Fruit fly (Drosophila melanogaster) whole organism, embryonic: ENCODE data around the gene CG7227.
A peak's percentile ranks its signal among the peaks of the same experiment; 100 is the strongest.

ENCODE experiments used
- Blimp-1 ChIP-seq: fragments of 200-800 bp; sonication (Bioruptor generic); optimal IDR thresholded peaks from 3 replicates; lab custom pipeline; 2018; ENCODE audit warnings: missing biosample characterization, missing genetic modification characterization, mild to moderate bottlenecking, moderate library complexity, missing genetic modification reagents
- BtbVII ChIP-seq: fragments of 200-800 bp; sonication (Bioruptor generic); optimal IDR thresholded peaks from 3 replicates; lab custom pipeline; 2017; ENCODE audit warnings: missing biosample characterization, mild to moderate bottlenecking, missing genetic modification characterization
- CG11398 ChIP-seq: fragments of 200-800 bp; sonication (Bioruptor generic); optimal IDR thresholded peaks from 2 replicates; lab custom pipeline; 2016; ENCODE audit warnings: missing biosample characterization, missing genetic modification characterization
- CG11456 ChIP-seq: fragments of 200-800 bp; sonication (Bioruptor generic); IDR thresholded peaks from 3 replicates; pipeline ENCODE4 v1.3.6; 2022; ENCODE audit warnings: missing biosample characterization, missing genetic modification characterization
- CG11696 ChIP-seq: fragments of 200-800 bp; sonication (Bioruptor generic); IDR thresholded peaks from 2 replicates; pipeline ENCODE4 v1.3.6; 2022; ENCODE audit warnings: missing biosample characterization, missing genetic modification characterization
- CG12104 ChIP-seq: fragments of 200-800 bp; sonication (Bioruptor generic); optimal IDR thresholded peaks from 3 replicates; lab custom pipeline; 2016; ENCODE audit warnings: missing biosample characterization, missing genetic modification characterization
- CG12769 ChIP-seq: fragments of 200-800 bp; sonication (Bioruptor generic); optimal IDR thresholded peaks from 2 replicates; lab custom pipeline; 2019; ENCODE audit warnings: missing biosample characterization, mild to moderate bottlenecking, missing genetic modification characterization, moderate library complexity
- CG13296 ChIP-seq: fragments of 200-800 bp; sonication (Bioruptor generic); optimal IDR thresholded peaks from 3 replicates; lab custom pipeline; 2018; ENCODE audit warnings: missing biosample characterization, mild to moderate bottlenecking, missing genetic modification characterization
- CG13424 ChIP-seq: fragments of 200-800 bp; sonication (Bioruptor generic); optimal IDR thresholded peaks from 2 replicates; lab custom pipeline; 2019; ENCODE audit warnings: missing biosample characterization, mild to moderate bottlenecking, missing genetic modification characterization, moderate library complexity
- CG14441 ChIP-seq: fragments of 200-800 bp; sonication (Bioruptor generic); IDR thresholded peaks from 2 replicates; pipeline ENCODE4 v1.3.6; 2022; ENCODE audit warnings: missing biosample characterization, missing genetic modification characterization
- CG17328 ChIP-seq: fragments of 200-800 bp; sonication (Bioruptor generic); IDR thresholded peaks from 2 replicates; pipeline ENCODE4 v1.3.6; 2022; ENCODE audit warnings: missing biosample characterization, missing genetic modification characterization
- CG18599 ChIP-seq: fragments of 200-800 bp; sonication (Bioruptor generic); optimal IDR thresholded peaks from 3 replicates; lab custom pipeline; 2017; ENCODE audit warnings: missing biosample characterization, missing genetic modification characterization, mild to moderate bottlenecking, moderate library complexity, missing genetic modification reagents
- CG2116 ChIP-seq: fragments of 200-800 bp; sonication (Bioruptor generic); optimal IDR thresholded peaks from 3 replicates; lab custom pipeline; 2018; ENCODE audit warnings: missing biosample characterization, mild to moderate bottlenecking, missing genetic modification characterization
- CG4854 ChIP-seq: fragments of 200-800 bp; sonication (Bioruptor generic); optimal IDR thresholded peaks from 2 replicates; lab custom pipeline; 2016; ENCODE audit warnings: missing biosample characterization, missing genetic modification characterization, inconsistent platforms
- CG8765 ChIP-seq: fragments of 200-800 bp; sonication (Bioruptor generic); IDR thresholded peaks from 2 replicates; pipeline ENCODE4 v1.3.6; 2022; ENCODE audit warnings: missing biosample characterization, missing genetic modification characterization
- CG9437 ChIP-seq: fragments of 200-800 bp; sonication (Bioruptor generic); optimal IDR thresholded peaks from 2 replicates; lab custom pipeline; 2018; ENCODE audit warnings: missing biosample characterization, mild to moderate bottlenecking, missing genetic modification characterization
- D19A ChIP-seq: fragments of 200-800 bp; optimal IDR thresholded peaks from 3 replicates; lab custom pipeline; 2019; ENCODE audit warnings: missing biosample characterization, mild to moderate bottlenecking, missing genetic modification characterization, moderate library complexity
- D19B ChIP-seq: fragments of 200-800 bp; sonication (Bioruptor generic); optimal IDR thresholded peaks from 2 replicates; lab custom pipeline; 2017; ENCODE audit warnings: missing biosample characterization, mild to moderate bottlenecking, missing genetic modification characterization
- Dek ChIP-seq: fragments of 200-800 bp; sonication (Bioruptor generic); optimal IDR thresholded peaks from 3 replicates; lab custom pipeline; 2019; ENCODE audit warnings: missing biosample characterization, mild to moderate bottlenecking, missing genetic modification characterization, moderate library complexity
- Fer2 ChIP-seq: fragments of 200-800 bp; sonication (Bioruptor generic); optimal IDR thresholded peaks from 2 replicates; lab custom pipeline; 2018; ENCODE audit warnings: missing biosample characterization, mild to moderate bottlenecking, missing genetic modification characterization, moderate library complexity
- Fer3 ChIP-seq: fragments of 200-800 bp; sonication (Bioruptor generic); optimal IDR thresholded peaks from 2 replicates; lab custom pipeline; 2018; ENCODE audit warnings: missing biosample characterization, mild to moderate bottlenecking, missing genetic modification characterization, moderate library complexity
- GATAe ChIP-seq: fragments of 200-800 bp; sonication (Bioruptor generic); conservative IDR thresholded peaks from 2 replicates; pipeline ENCODE4 v1.3.6; 2022; ENCODE audit warnings: missing biosample characterization, missing genetic modification characterization
- Gsc ChIP-seq: fragments of 200-800 bp; sonication (Bioruptor generic); IDR thresholded peaks from 2 replicates; pipeline ENCODE4 v1.3.6; 2022; ENCODE audit warnings: missing biosample characterization, missing genetic modification characterization
- MBD-R2 ChIP-seq: fragments of 200-800 bp; sonication (Bioruptor generic); IDR thresholded peaks from 2 replicates; pipeline ENCODE4 v1.3.6; 2022; ENCODE audit warnings: missing biosample characterization, missing genetic modification characterization
- Med ChIP-seq: fragments of 200-800 bp; sonication (Bioruptor generic); peaks from one replicate; lab custom pipeline; 2016; ENCODE audit warnings: missing biosample characterization, missing genetic modification characterization, mild to moderate bottlenecking, inconsistent platforms, moderate library complexity
- NFAT ChIP-seq: fragments of 200-800 bp; sonication (Bioruptor generic); IDR thresholded peaks from 2 replicates; pipeline ENCODE4 v1.3.6; 2022; ENCODE audit warnings: missing biosample characterization, missing genetic modification characterization
- Neu2 ChIP-seq: fragments of 200-800 bp; sonication (Bioruptor generic); optimal IDR thresholded peaks from 3 replicates; lab custom pipeline; 2016; ENCODE audit warnings: missing biosample characterization, missing genetic modification characterization, borderline replicate concordance
- NfI ChIP-seq: fragments of 200-800 bp; sonication (Bioruptor generic); optimal IDR thresholded peaks from 3 replicates; lab custom pipeline; 2018; ENCODE audit warnings: missing biosample characterization, mild to moderate bottlenecking, missing genetic modification characterization, moderate library complexity
- Sin3A ChIP-seq: fragments of >200 bp; optimal IDR thresholded peaks from 2 replicates; lab custom pipeline; 2018
- Sry-β ChIP-seq: fragments of 200-800 bp; sonication (Bioruptor generic); optimal IDR thresholded peaks from 2 replicates; lab custom pipeline; 2018; ENCODE audit warnings: missing biosample characterization, mild to moderate bottlenecking, missing genetic modification characterization, moderate library complexity
- Taf1 ChIP-seq: fragments of 200-800 bp; sonication (Bioruptor generic); IDR thresholded peaks from 2 replicates; pipeline ENCODE4 v1.3.6; 2022; ENCODE audit warnings: missing biosample characterization, missing genetic modification characterization
- dm ChIP-seq: fragments of 200-800 bp; sonication (Bioruptor generic); optimal IDR thresholded peaks from 3 replicates; lab custom pipeline; 2016; ENCODE audit warnings: missing biosample characterization, missing genetic modification characterization
- dpn ChIP-seq, 2 experiments: fragments of 200-800 bp; sonication (Bioruptor generic); optimal IDR thresholded peaks; 3 replicates each; lab custom pipeline; 2016; ENCODE audit warnings: missing biosample characterization in 2 of 2, missing genetic modification characterization in 2 of 2
- eyg ChIP-seq: fragments of 200-800 bp; sonication (Bioruptor generic); optimal IDR thresholded peaks from 3 replicates; lab custom pipeline; 2016; ENCODE audit warnings: missing biosample characterization, missing genetic modification characterization
- fd96Cb ChIP-seq: fragments of 200-800 bp; sonication (Bioruptor generic); optimal IDR thresholded peaks from 2 replicates; lab custom pipeline; 2018; ENCODE audit warnings: missing biosample characterization, mild to moderate bottlenecking, missing genetic modification characterization, moderate library complexity
- ftz-f1 ChIP-seq: fragments of 200-800 bp; sonication (Bioruptor generic); optimal IDR thresholded peaks from 2 replicates; lab custom pipeline; 2016; ENCODE audit warnings: missing biosample characterization, missing genetic modification characterization
- gfzf ChIP-seq: fragments of 200-800 bp; sonication (Bioruptor generic); optimal IDR thresholded peaks from 2 replicates; lab custom pipeline; 2016; ENCODE audit warnings: missing biosample characterization, mild to moderate bottlenecking, missing genetic modification characterization, moderate library complexity
- gsb-n ChIP-seq: fragments of 200-800 bp; sonication (Bioruptor generic); optimal IDR thresholded peaks from 3 replicates; lab custom pipeline; 2018; ENCODE audit warnings: missing biosample characterization, mild to moderate bottlenecking, missing genetic modification characterization
- ham ChIP-seq: fragments of 200-800 bp; sonication (Bioruptor generic); IDR thresholded peaks from 2 replicates; pipeline ENCODE4 v1.3.6; 2022; ENCODE audit warnings: missing biosample characterization, missing genetic modification characterization
- ind ChIP-seq: fragments of 200-800 bp; sonication (Bioruptor generic); optimal IDR thresholded peaks from 3 replicates; lab custom pipeline; 2016; ENCODE audit warnings: missing biosample characterization, missing genetic modification characterization
- inv ChIP-seq: fragments of 200-800 bp; sonication (Bioruptor generic); IDR thresholded peaks from 2 replicates; pipeline ENCODE4 v1.3.6; 2022; ENCODE audit warnings: missing biosample characterization, missing genetic modification characterization; ENCODE audit not compliant: partially characterized antibody
- ken ChIP-seq: fragments of 200-800 bp; sonication (Bioruptor generic); IDR thresholded peaks from 3 replicates; pipeline ENCODE4 v1.3.6; 2022; ENCODE audit warnings: missing biosample characterization, missing genetic modification characterization
- peb ChIP-seq: fragments of 200-800 bp; sonication (Bioruptor generic); IDR thresholded peaks from 2 replicates; pipeline ENCODE4 v1.3.6; 2022; ENCODE audit warnings: missing biosample characterization, missing genetic modification characterization
- pnt ChIP-seq: fragments of 200-800 bp; sonication (Bioruptor generic); optimal IDR thresholded peaks from 3 replicates; lab custom pipeline; 2016; ENCODE audit warnings: missing biosample characterization, missing genetic modification characterization
- slbo ChIP-seq: fragments of 200-800 bp; sonication (Bioruptor generic); IDR thresholded peaks from 2 replicates; pipeline ENCODE4 v1.3.6; 2022; ENCODE audit warnings: missing biosample characterization, missing genetic modification characterization
- sob ChIP-seq: fragments of 200-800 bp; sonication (Bioruptor generic); IDR thresholded peaks from 2 replicates; pipeline ENCODE4 v1.3.6; 2022; ENCODE audit warnings: missing biosample characterization, missing genetic modification characterization
- tio ChIP-seq: fragments of 200-800 bp; sonication (Bioruptor generic); optimal IDR thresholded peaks from 2 replicates; lab custom pipeline; 2017; ENCODE audit warnings: missing biosample characterization, missing genetic modification characterization, inconsistent platforms
- usp ChIP-seq: fragments of >200 bp; optimal IDR thresholded peaks from 2 replicates; lab custom pipeline; 2017; ENCODE audit warnings: missing biosample characterization, missing genetic modification characterization
- yki ChIP-seq: fragments of >200 bp; optimal IDR thresholded peaks from 3 replicates; lab custom pipeline; 2018
- z ChIP-seq: fragments of 200-800 bp; sonication (Bioruptor generic); IDR thresholded peaks from 3 replicates; pipeline ENCODE4 v1.3.6; 2022; ENCODE audit warnings: missing biosample characterization, missing genetic modification characterization

CG7227 gene

dm6 chr2L:8010602-8011455 is 12.9 kb upstream of the CG7227 start, which contains the start of the genes Glyat and Tg (continued):
- TF ChIP-seq BtbVII = peak; percentile 33
- TF ChIP-seq inv = peak; percentile 37
- peak; percentile 51 for TF ChIP-seq slbo
- TF ChIP-seq ind (GFP tag; lab: Kevin White, UChicago) = no peak
- peak; percentile 19 for TF ChIP-seq Fer2 (tag; lab: Kevin White, UChicago)
- TF ChIP-seq usp (GFP tag; lab: Kevin White, UChicago) = no peak
- TF ChIP-seq CG17328 (GFP tag; lab: Robert Waterston, UW) = 0 out of 2 replicates have a peak, but pooled peaks have one; percentile 46
- no peak for TF ChIP-seq Taf1 (GFP tag; lab: Robert Waterston, UW)
- TF ChIP-seq CG12769 = peak; percentile 12
- peak; percentile 34 for TF ChIP-seq CG13296 (GFP tag; lab: Kevin White, UChicago)
- TF ChIP-seq GATAe = no peak
- no peak for TF ChIP-seq eyg
- no peak for TF ChIP-seq Gsc (GFP tag; lab: Robert Waterston, UW)
- peak; percentile 84 for TF ChIP-seq Med (GFP tag; lab: Kevin White, UChicago)
- TF ChIP-seq Blimp-1 (GFP tag; lab: Kevin White, UChicago) = peak; percentile 1
- TF ChIP-seq peb (GFP tag; lab: Robert Waterston, UW) = no peak
- TF ChIP-seq NFAT (GFP tag; lab: Robert Waterston, UW) = peak; percentile 61
- no peak for TF ChIP-seq dpn (GFP tag; optimal IDR thresholded peaks at IDR 0.05; lab: Kevin White, UChicago)
- TF ChIP-seq gfzf = peak; percentile 54
- TF ChIP-seq CG11696 (GFP tag; lab: Robert Waterston, UW) = no peak
- peak; percentile 1 for TF ChIP-seq gsb-n (tag; lab: Kevin White, UChicago)
- peak; percentile 39 for TF ChIP-seq CG12104 (GFP tag; lab: Kevin White, UChicago)
- TF ChIP-seq tio = no peak
- no peak for TF ChIP-seq D19B (GFP tag; lab: Kevin White, UChicago)
- peak; percentile 1 for TF ChIP-seq D19A
- TF ChIP-seq CG2116 = peak; percentile 78
- TF ChIP-seq CG18599 = peak; percentile 42
- no peak for TF ChIP-seq dm (GFP tag; lab: Kevin White, UChicago)
- TF ChIP-seq pnt (GFP tag; lab: Kevin White, UChicago) = no peak
- TF ChIP-seq CG14441 (GFP tag; lab: Robert Waterston, UW) = peak; percentile 19; the same call in 1 of the 2 replicates
- TF ChIP-seq CG13424 = peak; percentile 19
- 0 out of 2 replicates have a peak, but pooled peaks have one; percentile 6 for TF ChIP-seq MBD-R2 (GFP tag; lab: Robert Waterston, UW)
- peak; percentile 45 for TF ChIP-seq Dek
- TF ChIP-seq ken (GFP tag; lab: Robert Waterston, UW) = 0 out of 3 replicates have a peak, but pooled peaks have one; percentile 42
- TF ChIP-seq CG8765 = no peak
- no peak for TF ChIP-seq Neu2
- TF ChIP-seq z (GFP tag; lab: Robert Waterston, UW) = no peak
- TF ChIP-seq CG11398 (GFP tag; lab: Kevin White, UChicago) = no peak
- peak; percentile 13 for TF ChIP-seq NfI (GFP tag; lab: Kevin White, UChicago)
- TF ChIP-seq Fer3 = peak; percentile 31
- TF ChIP-seq Sin3A (lab: Kevin White, UChicago) = no peak
- TF ChIP-seq ham (GFP tag; lab: Robert Waterston, UW) = no peak
- TF ChIP-seq CG11456 = 0 out of 3 replicates have a peak, but pooled peaks have one; percentile 19
- peak; percentile 2 for TF ChIP-seq ftz-f1 (GFP tag; lab: Kevin White, UChicago)
- TF ChIP-seq Sry-β (GFP tag; lab: Kevin White, UChicago) = no peak
- no peak for TF ChIP-seq CG4854 (GFP tag; lab: Kevin White, UChicago)
- no peak for TF ChIP-seq fd96Cb (tag; lab: Kevin White, UChicago)
- TF ChIP-seq CG9437 (GFP tag; lab: Kevin White, UChicago) = peak; percentile 18
- TF ChIP-seq yki (lab: Kevin White, UChicago) = no peak
- TF ChIP-seq sob (GFP tag; lab: Robert Waterston, UW) = no peak
